Worm (Caenorhabditis elegans) whole organism, young adult: ENCODE results near the gene F46C3.2.

ENCODE experiments used
- B0261.1 ChIP-seq: sonication (generic microtip); optimal IDR thresholded peaks from 2 replicates; lab custom pipeline; 2016; ENCODE audit warnings: mild to moderate bottlenecking, missing genetic modification characterization, moderate library complexity, missing compliant biosample characterization
- B0336.3 ChIP-seq: fragments of 200-800 bp; sonication (Bioruptor generic); IDR thresholded peaks from 2 replicates; pipeline ENCODE4 v1.3.6; 2022; ENCODE audit warnings: missing genetic modification characterization, missing compliant biosample characterization
- F10E7.11 ChIP-seq: sonication (generic microtip); optimal IDR thresholded peaks from 2 replicates; lab custom pipeline; 2017; ENCODE audit warnings: mild to moderate bottlenecking, missing genetic modification characterization, moderate library complexity, missing compliant biosample characterization
- F37B4.10 ChIP-seq: fragments of 200-800 bp; sonication (Bioruptor generic); IDR thresholded peaks from 2 replicates; pipeline ENCODE4 v1.3.6; 2022; ENCODE audit warnings: missing genetic modification characterization, missing compliant biosample characterization
- F49E8.2 ChIP-seq: sonication (generic microtip); optimal IDR thresholded peaks from 3 replicates; lab custom pipeline; 2017; ENCODE audit warnings: missing genetic modification characterization, mild to moderate bottlenecking, missing compliant biosample characterization, antibody characterized with exemption, moderate library complexity; ENCODE audit not compliant: insufficient read depth
- K12H6.12 ChIP-seq: fragments of 200-800 bp; sonication (Bioruptor generic); optimal IDR thresholded peaks from 2 replicates; lab custom pipeline; 2018; ENCODE audit warnings: mild to moderate bottlenecking, missing genetic modification characterization, missing compliant biosample characterization
- T07F8.4 ChIP-seq: sonication (generic microtip); optimal IDR thresholded peaks from 2 replicates; lab custom pipeline; 2016; ENCODE audit warnings: mild to moderate bottlenecking, missing genetic modification characterization, moderate library complexity, missing compliant biosample characterization
- Y56A3A.18 ChIP-seq: fragments of 200-800 bp; sonication (Bioruptor generic); IDR thresholded peaks from 2 replicates; pipeline ENCODE4 v1.3.6; 2022; ENCODE audit warnings: missing genetic modification reagents, missing genetic modification characterization, missing compliant biosample characterization
- Y67H2A.10 ChIP-seq: fragments of 200-800 bp; sonication (Bioruptor generic); conservative IDR thresholded peaks from 2 replicates; pipeline ENCODE4 v1.3.6; 2022; ENCODE audit warnings: missing genetic modification reagents, missing genetic modification characterization, missing compliant biosample characterization
- aptf-3 ChIP-seq: fragments of 200-800 bp; sonication (Bioruptor generic); IDR thresholded peaks from 2 replicates; pipeline ENCODE4 v1.3.6; 2022; ENCODE audit warnings: missing genetic modification characterization, missing compliant biosample characterization
- atf-7 ChIP-seq: sonication (generic microtip); optimal IDR thresholded peaks from 2 replicates; lab custom pipeline; 2017; ENCODE audit warnings: mild to moderate bottlenecking, missing genetic modification characterization, missing compliant biosample characterization
- athp-1 ChIP-seq: sonication (generic microtip); optimal IDR thresholded peaks from 2 replicates; lab custom pipeline; 2017; ENCODE audit warnings: mild to moderate bottlenecking, missing genetic modification characterization, missing compliant biosample characterization
- cebp-1 ChIP-seq, 2 experiments: fragments of 200-800 bp in 1 of 2; sonication (Bioruptor generic) in 1 of 2; sonication (generic microtip) in 1 of 2; IDR thresholded peaks in 1 of 2; optimal IDR thresholded peaks in 1 of 2; 2 replicates each; pipeline versions ENCODE4 v1.3.6 to Lab custom; 2017 to 2022; ENCODE audit warnings: missing compliant biosample characterization in 2 of 2, missing genetic modification characterization in 2 of 2, mild to moderate bottlenecking in 1 of 2, missing genetic modification reagents in 1 of 2, moderate library complexity in 1 of 2
- cebp-2 ChIP-seq: fragments of 200-800 bp; sonication (Bioruptor generic); IDR thresholded peaks from 2 replicates; pipeline ENCODE4 v1.3.6; 2022; ENCODE audit warnings: missing genetic modification characterization, missing compliant biosample characterization
- ceh-100 ChIP-seq: fragments of 200-800 bp; sonication (Bioruptor generic); IDR thresholded peaks from 2 replicates; pipeline ENCODE4 v1.3.6; 2022; ENCODE audit warnings: missing genetic modification reagents, missing genetic modification characterization, missing compliant biosample characterization
- dox-1 ChIP-seq: fragments of 200-800 bp; sonication (Bioruptor generic); IDR thresholded peaks from 2 replicates; pipeline ENCODE4 v1.3.6; 2022; ENCODE audit warnings: missing genetic modification reagents, missing genetic modification characterization, missing compliant biosample characterization
- dpff-1 ChIP-seq: sonication (generic microtip); optimal IDR thresholded peaks from 2 replicates; lab custom pipeline; 2017; ENCODE audit warnings: mild to moderate bottlenecking, missing genetic modification characterization, missing compliant biosample characterization
- egrh-3 ChIP-seq: fragments of 200-800 bp; sonication (Bioruptor generic); IDR thresholded peaks from 2 replicates; pipeline ENCODE4 v1.3.6; 2022; ENCODE audit warnings: missing genetic modification reagents, missing genetic modification characterization, missing compliant biosample characterization
- ets-4 ChIP-seq: fragments of 200-800 bp; sonication (Bioruptor generic); optimal IDR thresholded peaks from 2 replicates; lab custom pipeline; 2018; ENCODE audit warnings: mild to moderate bottlenecking, missing genetic modification characterization, missing compliant biosample characterization
- fkh-3 ChIP-seq: sonication (generic microtip); optimal IDR thresholded peaks from 2 replicates; lab custom pipeline; 2016; ENCODE audit warnings: mild to moderate bottlenecking, missing genetic modification characterization, missing compliant biosample characterization
- hlh-26 ChIP-seq: fragments of 200-800 bp; sonication (Bioruptor generic); conservative IDR thresholded peaks from 2 replicates; pipeline ENCODE4 v1.3.6; 2022; ENCODE audit warnings: missing genetic modification reagents, missing genetic modification characterization, missing compliant biosample characterization
- hsf-1 ChIP-seq: fragments of 200-800 bp; sonication (Bioruptor generic); IDR thresholded peaks from 2 replicates; pipeline ENCODE4 v1.3.6; 2022; ENCODE audit warnings: missing genetic modification reagents, missing genetic modification characterization, missing compliant biosample characterization
- let-526 ChIP-seq: fragments of 200-800 bp; sonication (Bioruptor generic); IDR thresholded peaks from 2 replicates; pipeline ENCODE4 v1.3.6; 2022; ENCODE audit warnings: missing genetic modification reagents, missing genetic modification characterization, missing compliant biosample characterization
- let-607 ChIP-seq, 2 experiments: fragments of 200-800 bp in 1 of 2; sonication (Bioruptor generic) in 1 of 2; sonication (generic microtip) in 1 of 2; optimal IDR thresholded peaks; 2 replicates each; lab custom pipeline; 2016 to 2018; ENCODE audit warnings: mild to moderate bottlenecking in 2 of 2, missing compliant biosample characterization in 2 of 2, missing genetic modification characterization in 2 of 2, moderate library complexity in 2 of 2, missing genotype in 1 of 2
- madf-8 ChIP-seq: fragments of 200-800 bp; sonication (Bioruptor generic); conservative IDR thresholded peaks from 2 replicates; pipeline ENCODE4 v1.3.6; 2022; ENCODE audit warnings: missing genetic modification reagents, missing genetic modification characterization, missing compliant biosample characterization
- mes-4 ChIP-seq: sonication (generic microtip); optimal IDR thresholded peaks from 2 replicates; lab custom pipeline; 2016; ENCODE audit warnings: missing genotype, missing genetic modification characterization, missing compliant biosample characterization
- nhr-27 ChIP-seq: fragments of 200-800 bp; sonication (Bioruptor generic); optimal IDR thresholded peaks from 2 replicates; lab custom pipeline; 2018; ENCODE audit warnings: mild to moderate bottlenecking, missing genetic modification characterization, moderate library complexity, missing compliant biosample characterization
- nhr-80 ChIP-seq: sonication (generic microtip); optimal IDR thresholded peaks from 2 replicates; lab custom pipeline; 2016; ENCODE audit warnings: missing genetic modification characterization, missing compliant biosample characterization
- nhr-90 ChIP-seq: sonication (generic microtip); optimal IDR thresholded peaks from 2 replicates; lab custom pipeline; 2016; ENCODE audit warnings: missing genotype, mild to moderate bottlenecking, missing genetic modification characterization, missing compliant biosample characterization
- rpc-1 ChIP-seq, 2 experiments: fragments of 150-350 bp in 1 of 2; sonication (generic microtip) in 1 of 2; optimal IDR thresholded peaks; 2 replicates each; lab custom pipeline; 2014 to 2018; ENCODE audit warnings: missing biosample characterization in 1 of 2, missing genetic modification characterization in 1 of 2, missing genetic modification reagents in 1 of 2, missing genotype in 1 of 2
- sea-2 ChIP-seq: fragments of 200-800 bp; sonication (Bioruptor generic); IDR thresholded peaks from 2 replicates; pipeline ENCODE4 v1.3.6; 2022; ENCODE audit warnings: missing genetic modification characterization, missing compliant biosample characterization
- snpc-1.1 ChIP-seq: sonication (generic microtip); optimal IDR thresholded peaks from 2 replicates; lab custom pipeline; 2017; ENCODE audit warnings: missing genetic modification characterization, mild to moderate bottlenecking, missing compliant biosample characterization, antibody characterized with exemption, moderate library complexity, missing genotype, missing genetic modification reagents; ENCODE audit not compliant: insufficient read depth
- snpc-4 ChIP-seq, 5 experiments: fragments of 150-350 bp in 1 of 5; sonication (generic microtip) in 4 of 5; optimal IDR thresholded peaks; 2 replicates each; lab custom pipeline; 2014 to 2018; ENCODE audit warnings: missing genetic modification characterization in 5 of 5, missing biosample characterization in 3 of 5, antibody characterized with exemption in 2 of 5, mild to moderate bottlenecking in 2 of 5, missing compliant biosample characterization in 2 of 5, missing genotype in 2 of 5, moderate library complexity in 2 of 5, missing genetic modification reagents in 1 of 5
- somi-1 ChIP-seq: fragments of 200-800 bp; sonication (Bioruptor generic); optimal IDR thresholded peaks from 2 replicates; lab custom pipeline; 2018; ENCODE audit warnings: mild to moderate bottlenecking, missing genetic modification characterization, missing compliant biosample characterization
- tbx-9 ChIP-seq: sonication (generic microtip); optimal IDR thresholded peaks from 2 replicates; lab custom pipeline; 2016; ENCODE audit warnings: borderline replicate concordance, missing genetic modification characterization, inconsistent platforms, missing compliant biosample characterization
- xnd-1 ChIP-seq: sonication (generic microtip); optimal IDR thresholded peaks from 2 replicates; lab custom pipeline; 2016; ENCODE audit warnings: missing genotype, missing genetic modification reagents, missing genetic modification characterization, missing compliant biosample characterization
- ztf-22 ChIP-seq: fragments of 200-800 bp; sonication (Bioruptor generic); optimal IDR thresholded peaks from 2 replicates; lab custom pipeline; 2018; ENCODE audit warnings: mild to moderate bottlenecking, missing genetic modification characterization, moderate library complexity, missing compliant biosample characterization

F46C3.2 gene

DNA sequence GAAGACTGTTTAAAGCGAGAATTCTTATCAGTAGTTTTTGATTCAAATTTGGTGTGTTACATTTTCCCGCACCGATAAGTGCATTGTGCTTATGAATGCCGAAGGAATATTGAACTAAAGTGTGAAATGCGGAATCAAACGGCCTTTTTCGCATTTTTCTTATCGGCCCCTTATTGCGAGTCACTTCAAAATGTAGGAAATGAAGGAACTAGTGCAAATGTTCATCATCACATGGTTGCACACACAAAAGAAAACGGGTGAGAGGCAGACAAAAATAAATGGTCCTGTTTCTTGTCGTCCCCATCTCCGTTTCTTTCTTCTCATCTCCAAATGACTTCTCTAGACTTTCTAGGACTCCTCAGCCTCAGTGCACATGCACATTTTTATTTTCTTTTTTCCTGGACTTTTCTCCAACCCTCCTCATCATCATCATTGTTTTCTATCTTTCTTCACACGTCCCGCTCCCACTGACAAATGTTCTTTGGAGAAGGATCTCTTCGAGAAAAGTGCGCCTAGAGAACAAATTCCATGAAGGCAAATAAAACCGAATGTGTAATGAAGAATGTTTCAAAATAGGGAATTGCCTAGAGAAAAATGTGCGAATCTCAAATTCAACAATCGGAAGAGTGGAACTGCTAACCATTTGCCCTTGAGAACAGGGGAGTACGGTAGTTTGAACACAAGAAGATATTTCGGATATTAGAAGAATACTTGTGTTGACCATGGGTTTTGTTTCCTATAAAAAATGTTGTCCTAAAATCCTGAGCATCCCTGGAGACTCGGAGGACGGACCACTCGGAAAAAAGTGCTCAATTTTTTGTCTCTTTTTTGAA, 45.9 kb upstream of the F46C3.2 start:
- TF ChIP-seq tbx-9 (no peak), fkh-3 (tag; lab: Kevin White, UChicago) (no peak), let-607 (tag; optimal IDR thresholded peaks at IDR 0.05; lab: Kevin White, UChicago) (peak in 1 of 2 experiments; percentile 4), egrh-3 (no peak), dox-1 (GFP tag; lab: Robert Waterston, UW) (peak; percentile 59), T07F8.4 (tag; lab: Kevin White, UChicago) (no peak), cebp-1 (GFP tag; IDR thresholded peaks at IDR 0.05; lab: Robert Waterston, UW) (no peak), cebp-1 (tag; optimal IDR thresholded peaks at IDR 0.05; lab: Kevin White, UChicago) (peak; percentile 33), B0261.1 (tag; lab: Kevin White, UChicago) (no peak), nhr-80 (tag; lab: Kevin White, UChicago) (peak; percentile 94), ets-4 (GFP tag; lab: Kevin White, UChicago) (peak; percentile 30), somi-1 (GFP tag; lab: Kevin White, UChicago) (no peak), let-526 (GFP tag; lab: Robert Waterston, UW) (no peak), B0336.3 (GFP tag; lab: Robert Waterston, UW) (no peak)
- TF ChIP-seq, all 124 proteins: peak for 5

DNA sequence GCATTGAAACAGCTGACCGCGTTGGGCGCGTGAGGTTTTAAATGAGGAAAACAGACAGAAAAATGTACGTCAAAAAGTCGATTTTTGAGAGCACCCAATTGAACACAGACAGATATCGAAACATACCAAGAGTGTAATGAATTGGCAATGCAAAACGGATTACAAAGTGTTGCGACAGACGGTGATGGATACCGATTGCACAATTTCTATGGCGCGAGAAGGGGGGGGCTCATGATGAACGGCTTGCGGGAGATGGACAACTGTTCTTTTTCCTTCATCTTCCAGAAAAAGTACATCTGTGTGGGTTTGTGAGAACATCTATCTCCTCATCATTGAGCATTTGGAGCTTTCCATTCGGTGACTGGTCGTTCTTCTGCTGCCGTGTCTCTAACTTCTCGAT, 45.0 kb upstream of the F46C3.2 start:
- TF ChIP-seq ztf-22 (no peak), ceh-100 (GFP tag; lab: Robert Waterston, UW) (no peak), hlh-26 (GFP tag; lab: Robert Waterston, UW) (no peak)
- TF ChIP-seq, all 124 proteins: peak for 0

DNA sequence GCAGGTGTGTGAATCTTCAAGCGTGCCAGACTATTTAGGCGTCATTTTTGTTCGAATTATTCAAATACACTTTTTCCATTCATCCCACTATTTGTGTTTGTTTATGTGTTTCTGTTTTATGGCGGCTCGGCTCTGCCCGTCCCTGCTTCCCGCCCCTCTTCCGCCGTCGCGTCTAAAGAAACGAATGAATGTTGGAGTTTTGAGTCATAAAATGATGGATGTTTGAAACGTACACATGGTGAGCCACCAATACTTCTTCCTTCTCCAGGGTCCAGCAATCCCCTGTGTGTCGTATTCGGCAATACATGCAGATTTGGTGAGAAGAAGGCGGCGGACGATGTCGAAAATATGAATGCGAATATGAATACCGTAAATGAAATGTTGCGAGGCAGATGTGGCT, 44.4 kb upstream of the F46C3.2 start:
- TF ChIP-seq atf-7 (tag; lab: Kevin White, UChicago): no peak
- TF ChIP-seq snpc-1.1 (tag; lab: Kevin White, UChicago): no peak
- TF ChIP-seq F37B4.10 (GFP tag; lab: Robert Waterston, UW): no peak
- no peak for TF ChIP-seq somi-1 (GFP tag; lab: Kevin White, UChicago)
- no peak for TF ChIP-seq cebp-2 (GFP tag; lab: Robert Waterston, UW)
- no peak for TF ChIP-seq hsf-1 (GFP tag; lab: Robert Waterston, UW)
- no peak for TF ChIP-seq aptf-3 (GFP tag; lab: Robert Waterston, UW)
- no peak for TF ChIP-seq dpff-1 (tag; lab: Kevin White, UChicago)
- no peak for TF ChIP-seq xnd-1 (tag; lab: Kevin White, UChicago)
- TF ChIP-seq rpc-1 (optimal IDR thresholded peaks at IDR 0.05; lab: Kevin White, UChicago): no peak
- no peak for TF ChIP-seq rpc-1 (tag; optimal IDR thresholded peaks at IDR 0.05; lab: Kevin White, UChicago)
- no peak for TF ChIP-seq Y67H2A.10

DNA sequence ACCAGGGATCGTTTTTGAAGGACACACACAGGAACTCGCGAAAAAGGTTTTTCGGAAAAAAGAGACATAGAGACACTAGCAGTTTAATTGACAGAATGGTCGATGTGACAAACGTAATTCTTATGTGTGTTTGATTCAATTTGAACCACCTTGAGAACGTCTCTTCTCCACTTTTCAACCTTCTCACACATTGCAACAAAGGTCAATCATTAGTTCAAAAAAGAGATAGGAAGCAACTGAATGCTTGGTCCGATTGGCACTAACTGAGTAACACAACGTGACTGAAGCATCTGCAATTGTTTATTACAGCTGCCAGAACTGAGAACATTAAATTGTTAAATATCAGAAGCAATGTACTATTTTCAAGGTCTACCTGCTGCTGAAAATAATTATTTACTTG, 43.5 kb upstream of the F46C3.2 start:
- no peak for TF ChIP-seq nhr-90 (tag; lab: Kevin White, UChicago)
- no peak for TF ChIP-seq mes-4
- TF ChIP-seq sea-2: no peak
- TF ChIP-seq nhr-27 (tag; lab: Kevin White, UChicago): no peak
- TF ChIP-seq madf-8 (GFP tag; lab: Robert Waterston, UW): no peak
- TF ChIP-seq K12H6.12: no peak
- no peak for TF ChIP-seq F10E7.11 (tag; lab: Kevin White, UChicago)
- TF ChIP-seq Y56A3A.18 (GFP tag; lab: Robert Waterston, UW): no peak
- no peak for TF ChIP-seq somi-1 (GFP tag; lab: Kevin White, UChicago)
- no peak for TF ChIP-seq snpc-4 (GFP tag; optimal IDR thresholded peaks at IDR 0.05; lab: Kevin White, UChicago)
- no peak for TF ChIP-seq snpc-4 (tag; optimal IDR thresholded peaks at IDR 0.05; lab: Kevin White, UChicago)
- TF ChIP-seq aptf-3 (GFP tag; lab: Robert Waterston, UW): no peak
- no peak for TF ChIP-seq athp-1 (tag; lab: Kevin White, UChicago)
- TF ChIP-seq F49E8.2 (tag; lab: Kevin White, UChicago): no peak
- TF ChIP-seq, all 124 proteins: peak for 0
